Fruit fly (Drosophila melanogaster) whole organism, prepupa: ENCODE data around the gene Cul5.

Source experiments
- CG10669 ChIP-seq: fragments of 200-800 bp; sonication (Bioruptor generic); optimal IDR thresholded peaks from 3 replicates; lab custom pipeline; 2018; ENCODE audit warnings: missing biosample characterization, mild to moderate bottlenecking, missing genetic modification characterization, moderate library complexity
- CG11762 ChIP-seq: fragments of 200-800 bp; sonication (Bioruptor generic); optimal IDR thresholded peaks from 3 replicates; lab custom pipeline; 2016; ENCODE audit warnings: missing biosample characterization, missing genetic modification characterization; ENCODE audit not compliant: insufficient read depth
- CG11902 ChIP-seq: fragments of 200-800 bp; sonication (Bioruptor generic); optimal IDR thresholded peaks from 3 replicates; lab custom pipeline; 2016; ENCODE audit warnings: missing biosample characterization, missing genetic modification characterization
- CG16779 ChIP-seq: fragments of 200-800 bp; sonication (Bioruptor generic); optimal IDR thresholded peaks from 3 replicates; lab custom pipeline; 2017; ENCODE audit warnings: missing biosample characterization, mild to moderate bottlenecking, missing genetic modification characterization
- CG3032 ChIP-seq: fragments of 200-800 bp; optimal IDR thresholded peaks from 2 replicates; lab custom pipeline; 2019; ENCODE audit warnings: missing biosample characterization, mild to moderate bottlenecking, missing genetic modification characterization, moderate library complexity
- CG31627 ChIP-seq: fragments of 200-800 bp; sonication (Bioruptor generic); optimal IDR thresholded peaks from 3 replicates; lab custom pipeline; 2016; ENCODE audit warnings: missing biosample characterization, missing genetic modification characterization
- CG32006 ChIP-seq: fragments of 200-800 bp; sonication (Bioruptor generic); optimal IDR thresholded peaks from 3 replicates; lab custom pipeline; 2017; ENCODE audit warnings: missing biosample characterization, mild to moderate bottlenecking, missing genetic modification characterization
- CG34406 ChIP-seq: fragments of 200-800 bp; sonication (Bioruptor generic); optimal IDR thresholded peaks from 3 replicates; lab custom pipeline; 2016; ENCODE audit warnings: missing biosample characterization, missing genetic modification characterization
- CG3919 ChIP-seq: fragments of 200-800 bp; sonication (Bioruptor generic); optimal IDR thresholded peaks from 3 replicates; lab custom pipeline; 2016; ENCODE audit warnings: missing biosample characterization, missing genetic modification characterization
- CG4318 ChIP-seq: fragments of 200-800 bp; sonication (Bioruptor generic); optimal IDR thresholded peaks from 3 replicates; lab custom pipeline; 2017; ENCODE audit warnings: missing biosample characterization, mild to moderate bottlenecking, missing genetic modification characterization
- CG6792 ChIP-seq: fragments of 200-800 bp; sonication (Bioruptor generic); optimal IDR thresholded peaks from 3 replicates; lab custom pipeline; 2016; ENCODE audit warnings: missing biosample characterization, missing genetic modification characterization
- CG6808 ChIP-seq: fragments of 200-800 bp; sonication (Bioruptor generic); optimal IDR thresholded peaks from 3 replicates; lab custom pipeline; 2017; ENCODE audit warnings: missing biosample characterization, missing genetic modification characterization, mild to moderate bottlenecking, moderate library complexity, missing genetic modification reagents
- CG8119 ChIP-seq: fragments of 200-800 bp; sonication (Bioruptor generic); IDR thresholded peaks from 3 replicates; pipeline ENCODE4 v1.3.6; 2022; ENCODE audit warnings: missing biosample characterization, missing genetic modification characterization
- CG8319 ChIP-seq: fragments of 200-800 bp; sonication (Bioruptor generic); optimal IDR thresholded peaks from 3 replicates; lab custom pipeline; 2016; ENCODE audit warnings: missing biosample characterization, missing genetic modification characterization
- CG9139 ChIP-seq: fragments of 200-800 bp; sonication (Bioruptor generic); optimal IDR thresholded peaks from 3 replicates; lab custom pipeline; 2017; ENCODE audit warnings: missing biosample characterization, mild to moderate bottlenecking, missing genetic modification characterization
- Ets21C ChIP-seq: fragments of 200-800 bp; sonication (Bioruptor generic); optimal IDR thresholded peaks from 3 replicates; lab custom pipeline; 2016; ENCODE audit warnings: missing biosample characterization, missing genetic modification characterization
- Gug ChIP-seq: fragments of 200-800 bp; sonication (Bioruptor generic); IDR thresholded peaks from 2 replicates; pipeline ENCODE4 v1.3.6; 2022; ENCODE audit warnings: missing biosample characterization, missing genetic modification characterization
- Hr38 ChIP-seq: sonication (Bioruptor generic); optimal IDR thresholded peaks from 2 replicates; lab custom pipeline; 2016; ENCODE audit warnings: missing biosample characterization, missing genetic modification characterization
- Hr39 ChIP-seq: fragments of 200-800 bp; sonication (Bioruptor generic); optimal IDR thresholded peaks from 2 replicates; lab custom pipeline; 2016; ENCODE audit warnings: missing biosample characterization, missing genetic modification characterization
- Hr4 ChIP-seq: fragments of 200-800 bp; sonication (Bioruptor generic); optimal IDR thresholded peaks from 3 replicates; lab custom pipeline; 2016; ENCODE audit warnings: missing biosample characterization, missing genetic modification characterization
- Lpt ChIP-seq: fragments of 200-800 bp; sonication (Bioruptor generic); optimal IDR thresholded peaks from 3 replicates; lab custom pipeline; 2016; ENCODE audit warnings: missing biosample characterization, missing genetic modification characterization
- Met ChIP-seq: fragments of 200-800 bp; sonication (Bioruptor generic); optimal IDR thresholded peaks from 3 replicates; lab custom pipeline; 2016; ENCODE audit warnings: missing biosample characterization, missing genetic modification characterization
- OdsH ChIP-seq: fragments of 200-800 bp; sonication (Bioruptor generic); optimal IDR thresholded peaks from 3 replicates; lab custom pipeline; 2016; ENCODE audit warnings: missing biosample characterization, missing genetic modification characterization
- Smox ChIP-seq: fragments of 200-800 bp; sonication (Bioruptor generic); optimal IDR thresholded peaks from 3 replicates; lab custom pipeline; 2016; ENCODE audit warnings: missing biosample characterization, missing genetic modification characterization
- Sox102F ChIP-seq: fragments of 200-800 bp; sonication (Bioruptor generic); optimal IDR thresholded peaks from 2 replicates; lab custom pipeline; 2016; ENCODE audit warnings: missing biosample characterization, mild to moderate bottlenecking, missing genetic modification characterization
- Sox14 ChIP-seq: fragments of 200-800 bp; sonication (Bioruptor generic); optimal IDR thresholded peaks from 3 replicates; lab custom pipeline; 2016; ENCODE audit warnings: missing biosample characterization, missing genetic modification characterization
- achi ChIP-seq: fragments of 200-800 bp; sonication (Bioruptor generic); optimal IDR thresholded peaks from 3 replicates; lab custom pipeline; 2016; ENCODE audit warnings: missing biosample characterization, missing genetic modification characterization
- acj6 ChIP-seq: fragments of 200-800 bp; sonication (Bioruptor generic); optimal IDR thresholded peaks from 3 replicates; lab custom pipeline; 2016; ENCODE audit warnings: missing biosample characterization, missing genetic modification characterization
- cyc ChIP-seq: fragments of 200-800 bp; sonication (Bioruptor generic); optimal IDR thresholded peaks from 3 replicates; lab custom pipeline; 2016; ENCODE audit warnings: missing biosample characterization, missing genetic modification characterization
- dac ChIP-seq: fragments of 200-800 bp; sonication (Bioruptor generic); optimal IDR thresholded peaks from 2 replicates; lab custom pipeline; 2017; ENCODE audit warnings: missing biosample characterization, mild to moderate bottlenecking, missing genetic modification characterization
- dsx ChIP-seq: fragments of 200-800 bp; optimal IDR thresholded peaks from 3 replicates; lab custom pipeline; 2019; ENCODE audit warnings: missing biosample characterization, mild to moderate bottlenecking, missing genetic modification characterization, moderate library complexity; ENCODE audit not compliant: poor library complexity, severe bottlenecking
- eg ChIP-seq: fragments of 200-800 bp; sonication (Bioruptor generic); IDR thresholded peaks from 3 replicates; pipeline ENCODE4 v1.3.6; 2022; ENCODE audit warnings: missing biosample characterization, missing genetic modification characterization
- esn ChIP-seq: fragments of 200-800 bp; sonication (Bioruptor generic); optimal IDR thresholded peaks from 2 replicates; lab custom pipeline; 2016; ENCODE audit warnings: missing biosample characterization, mild to moderate bottlenecking, missing genetic modification characterization, moderate library complexity
- fd59A ChIP-seq: fragments of 200-800 bp; sonication (Bioruptor generic); optimal IDR thresholded peaks from 2 replicates; lab custom pipeline; 2017; ENCODE audit warnings: missing biosample characterization, mild to moderate bottlenecking, missing genetic modification characterization, missing genetic modification reagents
- fd85E ChIP-seq: fragments of 200-800 bp; sonication (Bioruptor generic); optimal IDR thresholded peaks from 3 replicates; lab custom pipeline; 2016; ENCODE audit warnings: missing biosample characterization, missing genetic modification characterization
- fkh ChIP-seq: fragments of 200-800 bp; sonication (Bioruptor generic); optimal IDR thresholded peaks from 3 replicates; lab custom pipeline; 2017; ENCODE audit warnings: missing biosample characterization, mild to moderate bottlenecking, missing genetic modification characterization, moderate library complexity
- net ChIP-seq: fragments of 200-800 bp; sonication (Bioruptor generic); optimal IDR thresholded peaks from 3 replicates; lab custom pipeline; 2016; ENCODE audit warnings: missing biosample characterization, missing genetic modification characterization
- ss ChIP-seq, 2 experiments: fragments of 200-800 bp; sonication (Bioruptor generic); optimal IDR thresholded peaks; 2 replicates in 1 of 2; 3 replicates in 1 of 2; lab custom pipeline; 2017 to 2018; ENCODE audit warnings: mild to moderate bottlenecking in 2 of 2, missing biosample characterization in 2 of 2, missing genetic modification characterization in 2 of 2, moderate library complexity in 1 of 2
- svp ChIP-seq: fragments of 200-800 bp; sonication (Bioruptor generic); peaks from one replicate; lab custom pipeline; 2016; ENCODE audit warnings: missing biosample characterization, missing genetic modification characterization

Gene Cul5

dm6 chr3R:29033909-29034629 lies 28.7 kb downstream of the Cul5 start, which contains the start of the genes beta4GalNAcTB and Cpsf100 (continued):
- TF ChIP-seq cyc (GFP tag; lab: Kevin White, UChicago), result peak; percentile 82
- TF ChIP-seq net (GFP tag; lab: Kevin White, UChicago), result peak; percentile 82
- peak; percentile 64 for TF ChIP-seq CG8319
- TF ChIP-seq Hr4 (GFP tag; lab: Kevin White, UChicago), result peak; percentile 68
- TF ChIP-seq CG31627 (GFP tag; lab: Kevin White, UChicago), result peak; percentile 85
- TF ChIP-seq esn, result peak; percentile 91
- peak; percentile 77 for TF ChIP-seq fd59A
- TF ChIP-seq acj6 (GFP tag; lab: Kevin White, UChicago), result peak; percentile 82
- TF ChIP-seq dsx (GFP tag; lab: Kevin White, UChicago), result no peak
- no peak for TF ChIP-seq CG9139
- peak; percentile 78 for TF ChIP-seq CG3919 (GFP tag; lab: Kevin White, UChicago)
- no peak for TF ChIP-seq CG16779 (tag; lab: Kevin White, UChicago)
- no peak for TF ChIP-seq Hr38 (GFP tag; lab: Kevin White, UChicago)
- peak; percentile 81 for TF ChIP-seq Ets21C (GFP tag; lab: Kevin White, UChicago)
- peak; percentile 27; the same call in 1 of the 2 replicates for TF ChIP-seq Gug (GFP tag; lab: Robert Waterston, UW)
- TF ChIP-seq OdsH (GFP tag; lab: Kevin White, UChicago), result peak; percentile 80
- TF ChIP-seq CG32006, result peak; percentile 91
- TF ChIP-seq eg, result peak; percentile 67
- TF ChIP-seq CG6808 (GFP tag; lab: Kevin White, UChicago), result no peak
- TF ChIP-seq CG3032, result peak; percentile 73
- no peak for TF ChIP-seq CG4318 (GFP tag; lab: Kevin White, UChicago)
- peak; percentile 80 for TF ChIP-seq CG11762 (GFP tag; lab: Kevin White, UChicago)
- TF ChIP-seq CG11902, result peak; percentile 87
- peak; percentile 84 for TF ChIP-seq CG34406 (GFP tag; lab: Kevin White, UChicago)
- TF ChIP-seq CG8119 (GFP tag; lab: Robert Waterston, UW), result peak; percentile 65
- TF ChIP-seq Lpt (GFP tag; lab: Kevin White, UChicago), result peak; percentile 51
- TF ChIP-seq Smox (GFP tag; lab: Kevin White, UChicago), result peak; percentile 36

DNA sequence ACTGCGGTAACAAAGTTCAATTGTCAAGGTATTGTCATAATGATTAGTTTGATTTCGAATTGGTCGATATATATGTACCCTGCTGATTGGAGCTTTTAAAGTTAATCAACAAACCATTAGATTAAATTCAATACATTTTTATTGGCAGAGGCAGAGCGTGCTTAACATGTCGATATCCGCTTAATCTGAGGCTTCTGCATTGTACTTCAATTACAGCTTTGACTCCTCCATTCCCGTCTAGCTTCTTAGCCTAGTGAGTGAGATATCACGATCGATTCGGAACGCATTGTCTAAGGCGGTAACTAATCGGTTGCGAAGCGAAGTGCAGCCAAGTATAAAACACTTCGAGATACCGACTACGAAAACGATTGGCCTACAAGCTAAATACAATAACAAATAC lies 30.2 kb downstream of the Cul5 start, which contains the start of gene Ssl2:
TSS of gene Ssl2 (minus strand) at position 101 of the 400 bp plus-strand sequence.
- TF ChIP-seq fd59A (no peak), Sox14 (GFP tag; lab: Kevin White, UChicago) (no peak), Met (GFP tag; lab: Kevin White, UChicago) (no peak), cyc (GFP tag; lab: Kevin White, UChicago) (no peak), svp (GFP tag; lab: Kevin White, UChicago) (no peak), Sox102F (GFP tag; lab: Kevin White, UChicago) (no peak), OdsH (GFP tag; lab: Kevin White, UChicago) (no peak), CG31627 (GFP tag; lab: Kevin White, UChicago) (no peak), Hr39 (GFP tag; lab: Kevin White, UChicago) (no peak), CG11902 (no peak)

- TF ChIP-seq CG10669 (GFP tag; lab: Kevin White, UChicago) (no peak), fd59A (no peak), esn (peak; percentile 17), ss (GFP tag; optimal IDR thresholded peaks at IDR 0.05; lab: Kevin White, UChicago) (peak in 1 of 2 experiments; percentile 6), Hr38 (GFP tag; lab: Kevin White, UChicago) (no peak), achi (GFP tag; lab: Kevin White, UChicago) (no peak), Sox14 (GFP tag; lab: Kevin White, UChicago) (peak; percentile 72), dsx (GFP tag; lab: Kevin White, UChicago) (no peak), CG3032 (peak; percentile 9), CG4318 (GFP tag; lab: Kevin White, UChicago) (no peak), CG6792 (GFP tag; lab: Kevin White, UChicago) (no peak), Smox (GFP tag; lab: Kevin White, UChicago) (no peak), svp (GFP tag; lab: Kevin White, UChicago) (no peak), fkh (GFP tag; lab: Kevin White, UChicago) (peak; percentile 28), dac (no peak), CG6808 (GFP tag; lab: Kevin White, UChicago) (no peak), net (GFP tag; lab: Kevin White, UChicago) (no peak), fd85E (GFP tag; lab: Kevin White, UChicago) (no peak)
- TF ChIP-seq, all 60 proteins: peak for 5
Measured at dm6 chr3R:29027122-29027521, 35.7 kb downstream of the Cul5 start, which contains the start of the genes eIF4E6 and CG1951. Gene eIF4E6, minus strand, starts transcription at chr3R:29027174. Gene CG1951, plus strand, starts transcription at chr3R:29027236.
